Fruit fly (Drosophila melanogaster) S2 (cell line): ENCODE measurements around the gene FMRFaR.

ENCODE experiments used
- CG8478 ChIP-seq: fragments of >200 bp; optimal IDR thresholded peaks from 2 replicates; lab custom pipeline; 2018
- CTCF ChIP-seq, 2 experiments: fragments of >200 bp; optimal IDR thresholded peaks; 2 replicates each; lab custom pipeline; 2018

DNA sequence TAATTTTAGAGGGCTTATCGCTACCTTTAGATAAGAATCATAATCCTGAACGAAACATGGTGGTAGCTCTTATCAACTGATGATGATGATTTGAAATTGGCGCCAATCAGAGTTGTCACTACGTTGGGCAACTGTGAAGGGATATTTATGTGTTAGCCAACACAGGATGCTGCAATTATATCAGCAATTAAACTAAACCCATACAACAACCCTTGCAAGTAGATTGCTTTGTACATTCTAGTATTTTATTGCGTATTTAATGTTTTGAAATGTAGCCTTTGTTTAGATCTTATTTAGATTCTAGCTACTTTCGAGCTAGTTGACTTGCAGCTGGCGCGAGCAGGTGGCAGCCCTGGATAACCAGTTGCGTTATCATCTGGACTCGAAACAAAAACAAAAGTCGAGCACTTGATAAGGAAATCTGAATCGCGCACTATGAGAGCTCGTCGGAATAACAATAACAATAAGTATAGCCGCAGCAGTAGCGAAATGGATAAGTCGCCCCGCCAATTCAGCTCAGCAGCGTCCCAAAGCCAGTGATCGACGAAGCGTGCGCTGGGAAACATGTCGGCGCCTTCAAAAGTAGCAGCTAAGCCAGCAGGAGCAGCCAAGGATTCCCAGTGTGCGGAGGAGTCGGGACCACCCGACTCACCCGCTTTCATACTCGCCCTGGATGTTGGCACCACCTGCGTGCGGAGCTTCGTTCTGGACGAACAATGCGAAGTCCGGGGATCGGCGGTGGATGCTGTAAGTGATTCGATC is 50.8 kb downstream of the FMRFaR start, which contains the start of gene CG1271:
- no peak for TF ChIP-seq CG8478 (lab: Kevin White, UChicago)
- TF ChIP-seq CTCF (optimal IDR thresholded peaks at IDR 0.05; lab: Kevin White, UChicago): peak; percentile 6 to 39
